Worm (Caenorhabditis elegans) whole organism, midembryonic: ENCODE results near the gene gtap-1.
A peak's percentile ranks its signal among the peaks of the same experiment; 100 is the strongest.
"Not testable (repeated sequence)": the region's sequence is repeated elsewhere in the genome, so short reads cannot be mapped to it uniquely, and the experiment has no call there.

ENCODE experiments used
- T22C8.4 ChIP-seq: fragments of 200-800 bp; sonication (Bioruptor generic); IDR thresholded peaks from 2 replicates; pipeline ENCODE4 v1.3.6; 2022; ENCODE audit warnings: missing genetic modification characterization, missing compliant biosample characterization
- cog-1 ChIP-seq: sonication (generic microtip); optimal IDR thresholded peaks from 2 replicates; lab custom pipeline; 2016; ENCODE audit warnings: missing genetic modification characterization, missing compliant biosample characterization
- flt-1 ChIP-seq: fragments of 200-800 bp; sonication (Bioruptor generic); IDR thresholded peaks from 2 replicates; pipeline ENCODE4 v1.3.6; 2022; ENCODE audit warnings: missing genetic modification characterization, missing compliant biosample characterization
- klf-2 ChIP-seq: fragments of 200-800 bp; sonication (Bioruptor generic); conservative IDR thresholded peaks from 2 replicates; pipeline ENCODE4 v1.3.6; 2022; ENCODE audit warnings: missing genetic modification reagents, missing genetic modification characterization, missing compliant biosample characterization
- med-1 ChIP-seq: sonication (generic microtip); optimal IDR thresholded peaks from 2 replicates; lab custom pipeline; 2017; ENCODE audit warnings: missing genetic modification characterization, mild to moderate bottlenecking, missing compliant biosample characterization, antibody characterized with exemption, missing genetic modification reagents; ENCODE audit not compliant: insufficient read depth
- ref-1 ChIP-seq: fragments of 200-800 bp; sonication (Bioruptor generic); conservative IDR thresholded peaks from 2 replicates; pipeline ENCODE4 v1.3.6; 2022; ENCODE audit warnings: missing genetic modification reagents, missing genetic modification characterization, missing compliant biosample characterization
- tab-1 ChIP-seq: fragments of 200-800 bp; sonication (Bioruptor generic); IDR thresholded peaks from 2 replicates; pipeline ENCODE4 v1.3.6; 2022; ENCODE audit warnings: missing genetic modification characterization, missing compliant biosample characterization
- ztf-23 ChIP-seq: fragments of 200-800 bp; sonication (Bioruptor generic); IDR thresholded peaks from 2 replicates; pipeline ENCODE4 v1.3.6; 2022; ENCODE audit warnings: missing genetic modification reagents, missing genetic modification characterization, missing compliant biosample characterization
- ztf-29 ChIP-seq: fragments of 200-800 bp; sonication (Bioruptor generic); IDR thresholded peaks from 2 replicates; pipeline ENCODE4 v1.3.6; 2022; ENCODE audit warnings: missing genetic modification reagents, missing genetic modification characterization, missing compliant biosample characterization

The gtap-1 gene

DNA sequence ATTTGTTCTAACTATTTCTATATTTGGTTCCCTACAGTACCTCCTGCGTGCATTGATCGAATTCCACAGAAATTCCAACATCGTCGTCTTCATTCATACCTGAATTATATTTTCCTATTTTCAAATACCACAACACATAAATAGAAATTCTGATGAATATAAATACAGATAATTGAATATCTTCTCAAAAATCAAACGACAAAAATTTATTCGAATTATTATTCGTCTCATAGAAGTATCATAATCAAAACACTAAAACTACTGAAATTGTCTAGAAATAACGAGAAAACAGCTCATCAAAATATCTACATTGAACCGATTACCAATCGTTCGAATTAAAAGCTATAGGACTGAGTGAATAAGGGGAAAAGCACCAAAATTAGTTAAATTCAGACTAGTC lies at the start of gene gtap-1:
TSS of gene gtap-1 (minus strand) at position 101 of the 400 bp plus-strand sequence.
- TF ChIP-seq ztf-29 (GFP tag; lab: Robert Waterston, UW): no peak
- TF ChIP-seq T22C8.4: no peak
- TF ChIP-seq med-1 (GFP tag; lab: Kevin White, UChicago): no peak
- no peak for TF ChIP-seq klf-2 (GFP tag; lab: Robert Waterston, UW)
- TF ChIP-seq cog-1 (tag; lab: Kevin White, UChicago): no peak
- no peak for TF ChIP-seq ref-1 (GFP tag; lab: Robert Waterston, UW)
- no peak for TF ChIP-seq tab-1 (GFP tag; lab: Robert Waterston, UW)
- TF ChIP-seq flt-1 (GFP tag; lab: Robert Waterston, UW): no peak
- TF ChIP-seq ztf-23: no peak

DNA sequence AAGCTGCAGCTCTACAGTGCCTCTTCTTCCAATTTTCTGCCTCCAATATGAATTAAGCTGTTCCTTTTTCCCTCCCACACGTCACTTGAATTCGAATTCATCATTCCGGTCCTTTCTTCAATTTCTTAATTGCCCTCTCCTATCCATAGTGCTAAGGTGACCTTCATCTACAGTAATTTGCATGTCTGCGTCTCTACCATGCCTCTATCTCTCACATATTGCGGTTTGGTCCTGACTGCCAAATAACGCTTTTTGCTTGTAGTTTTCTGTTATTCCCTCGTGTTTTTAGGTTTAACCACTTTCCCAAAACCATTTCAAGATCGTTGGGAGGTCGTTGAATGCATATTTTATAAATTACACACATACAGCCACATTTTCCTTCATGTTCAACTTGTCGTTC lies 47.6 kb upstream of the gtap-1 start:
- no peak for TF ChIP-seq cog-1 (tag; lab: Kevin White, UChicago)
- no peak for TF ChIP-seq flt-1 (GFP tag; lab: Robert Waterston, UW)
- TF ChIP-seq ztf-23: no peak
- no peak for TF ChIP-seq T22C8.4
- no peak for TF ChIP-seq tab-1 (GFP tag; lab: Robert Waterston, UW)
- no peak for TF ChIP-seq med-1 (GFP tag; lab: Kevin White, UChicago)
- no peak for TF ChIP-seq ztf-29 (GFP tag; lab: Robert Waterston, UW)
- TF ChIP-seq ref-1 (GFP tag; lab: Robert Waterston, UW): no peak
- no peak for TF ChIP-seq klf-2 (GFP tag; lab: Robert Waterston, UW)

DNA sequence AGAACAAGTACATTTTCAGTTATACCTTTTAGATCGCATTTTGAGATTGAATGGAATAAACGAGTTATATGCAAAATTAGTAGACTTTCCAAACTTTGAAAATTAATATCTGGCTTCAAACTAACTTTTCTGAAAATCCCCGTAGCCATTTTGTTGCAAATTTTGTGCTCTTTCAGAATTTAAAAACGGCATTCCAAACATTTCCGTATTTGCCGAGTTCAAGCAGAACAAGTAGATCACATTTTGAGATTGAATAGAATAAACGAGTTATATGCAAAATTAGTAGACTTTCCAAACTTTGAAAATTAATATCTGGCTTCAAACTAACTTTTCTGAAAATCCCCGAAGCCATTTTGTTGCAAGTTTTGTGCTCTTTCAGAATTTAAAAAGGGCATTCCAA lies 43.5 kb upstream of the gtap-1 start, which contains the start of gene F55C12.2:
TSS of gene F55C12.2 (plus strand) at position 301 of the 400 bp plus-strand sequence.
- TF ChIP-seq ref-1 (GFP tag; lab: Robert Waterston, UW); klf-2 (GFP tag; lab: Robert Waterston, UW); med-1 (GFP tag; lab: Kevin White, UChicago): not testable (repeated sequence)

DNA sequence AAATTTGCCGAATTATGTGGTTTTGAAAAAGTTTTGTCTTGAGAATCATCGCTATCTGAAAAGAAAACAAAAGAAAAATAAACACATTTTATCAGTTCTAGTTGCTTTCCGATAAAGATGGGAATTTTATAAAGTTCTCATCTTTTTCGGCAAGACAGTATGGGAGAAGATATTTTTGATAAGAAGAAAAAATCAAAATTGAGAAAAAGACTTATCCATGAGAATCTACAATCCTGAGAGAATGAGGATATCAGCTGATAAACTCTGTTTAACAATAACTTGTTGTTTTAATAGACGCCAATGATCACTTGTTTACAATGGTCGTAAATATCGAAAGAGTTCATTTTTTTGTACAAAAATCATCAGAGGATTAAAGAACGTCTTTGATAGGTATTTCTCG lies 43.0 kb upstream of the gtap-1 start, which contains the start of gene F55C12.6:
TSS of gene F55C12.6 (minus strand) at position 101 of the 400 bp plus-strand sequence.
- TF ChIP-seq flt-1 (GFP tag; lab: Robert Waterston, UW) (no peak), ztf-29 (GFP tag; lab: Robert Waterston, UW) (no peak), ref-1 (GFP tag; lab: Robert Waterston, UW) (no peak), T22C8.4 (no peak), med-1 (GFP tag; lab: Kevin White, UChicago) (no peak), cog-1 (tag; lab: Kevin White, UChicago) (no peak), tab-1 (GFP tag; lab: Robert Waterston, UW) (no peak), klf-2 (GFP tag; lab: Robert Waterston, UW) (no peak), ztf-23 (no peak)

DNA sequence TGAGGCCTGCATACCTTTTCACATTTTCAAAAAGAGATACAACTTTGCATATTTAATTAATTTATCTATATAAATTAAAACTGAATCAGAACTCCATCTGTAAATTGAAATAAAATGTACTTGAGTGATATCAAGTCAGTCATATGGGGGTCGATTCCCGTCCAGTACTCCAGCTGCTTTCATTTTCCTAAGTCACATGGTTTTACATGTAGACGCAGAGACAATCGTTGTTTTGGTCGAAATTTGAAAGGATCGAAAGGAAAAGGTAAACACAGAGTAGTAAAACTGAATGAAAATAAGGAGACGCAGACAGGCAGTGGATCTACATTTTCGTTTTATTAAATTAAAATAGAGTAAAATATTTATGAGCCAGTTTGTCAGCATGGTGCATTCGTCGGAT lies 41.1 kb upstream of the gtap-1 start:
- no peak for TF ChIP-seq ref-1 (GFP tag; lab: Robert Waterston, UW)
- TF ChIP-seq klf-2 (GFP tag; lab: Robert Waterston, UW): no peak
- no peak for TF ChIP-seq tab-1 (GFP tag; lab: Robert Waterston, UW)
- no peak for TF ChIP-seq med-1 (GFP tag; lab: Kevin White, UChicago)
- no peak for TF ChIP-seq ztf-29 (GFP tag; lab: Robert Waterston, UW)
- TF ChIP-seq flt-1 (GFP tag; lab: Robert Waterston, UW): no peak
- TF ChIP-seq ztf-23: no peak
- no peak for TF ChIP-seq T22C8.4
- no peak for TF ChIP-seq cog-1 (tag; lab: Kevin White, UChicago)

DNA sequence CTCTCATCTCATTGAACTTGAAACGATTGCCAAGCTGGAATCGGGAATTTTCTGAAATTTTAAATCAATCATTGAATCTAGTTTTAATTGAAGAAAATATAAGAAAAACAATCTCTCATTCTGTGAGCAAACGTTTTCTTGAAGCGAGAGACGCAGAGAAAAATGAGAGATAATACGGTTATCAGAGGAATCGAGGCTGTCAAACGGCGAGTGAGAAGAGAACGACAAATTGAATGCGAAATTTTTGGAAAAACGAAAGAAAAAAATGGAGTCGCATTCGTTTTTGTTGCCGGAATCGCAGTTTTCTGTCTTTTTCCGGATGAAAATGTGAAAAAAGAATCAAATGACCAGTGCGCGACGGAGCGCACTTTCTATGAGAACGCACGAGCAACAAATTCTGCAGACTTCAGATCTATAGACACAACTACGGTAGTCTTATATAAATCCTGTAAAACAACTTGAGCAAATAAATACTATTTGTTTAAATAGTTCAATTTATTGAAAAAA lies 40.6 kb upstream of the gtap-1 start, which contains the start of gene tex-2:
TSS of gene tex-2 (minus strand) at position 51 of the 507 bp plus-strand sequence.
- no peak for TF ChIP-seq tab-1 (GFP tag; lab: Robert Waterston, UW)
- no peak for TF ChIP-seq ztf-29 (GFP tag; lab: Robert Waterston, UW)
- TF ChIP-seq cog-1 (tag; lab: Kevin White, UChicago): no peak
- 0 out of 2 replicates have a peak, but pooled peaks have one; percentile 39 for TF ChIP-seq ztf-23
- no peak for TF ChIP-seq ref-1 (GFP tag; lab: Robert Waterston, UW)
- no peak for TF ChIP-seq T22C8.4
- TF ChIP-seq med-1 (GFP tag; lab: Kevin White, UChicago): no peak
- TF ChIP-seq flt-1 (GFP tag; lab: Robert Waterston, UW): no peak

DNA sequence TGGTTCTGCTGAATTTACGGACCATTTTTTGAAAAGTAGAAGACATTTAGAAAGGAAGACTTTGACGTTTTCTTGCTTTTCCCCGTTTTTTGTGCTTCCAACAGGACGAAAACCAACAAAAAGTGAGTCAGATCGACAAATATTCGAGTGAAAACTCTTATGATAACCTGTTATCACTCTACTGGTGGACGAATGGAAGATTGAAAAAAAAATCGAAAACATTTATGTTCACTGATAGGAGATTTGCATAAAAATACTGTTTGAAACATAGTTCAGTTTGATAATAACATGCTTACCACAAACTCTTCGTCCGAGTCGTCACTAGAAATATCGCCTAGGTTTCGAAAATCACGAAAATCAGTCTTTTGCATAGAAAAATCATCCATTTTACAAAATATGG lies 39.4 kb upstream of the gtap-1 start:
- TF ChIP-seq cog-1 (tag; lab: Kevin White, UChicago) (no peak), ztf-23 (no peak), flt-1 (GFP tag; lab: Robert Waterston, UW) (no peak), tab-1 (GFP tag; lab: Robert Waterston, UW) (no peak), ref-1 (GFP tag; lab: Robert Waterston, UW) (no peak), med-1 (GFP tag; lab: Kevin White, UChicago) (no peak), ztf-29 (GFP tag; lab: Robert Waterston, UW) (no peak), T22C8.4 (no peak), klf-2 (GFP tag; lab: Robert Waterston, UW) (no peak)

DNA sequence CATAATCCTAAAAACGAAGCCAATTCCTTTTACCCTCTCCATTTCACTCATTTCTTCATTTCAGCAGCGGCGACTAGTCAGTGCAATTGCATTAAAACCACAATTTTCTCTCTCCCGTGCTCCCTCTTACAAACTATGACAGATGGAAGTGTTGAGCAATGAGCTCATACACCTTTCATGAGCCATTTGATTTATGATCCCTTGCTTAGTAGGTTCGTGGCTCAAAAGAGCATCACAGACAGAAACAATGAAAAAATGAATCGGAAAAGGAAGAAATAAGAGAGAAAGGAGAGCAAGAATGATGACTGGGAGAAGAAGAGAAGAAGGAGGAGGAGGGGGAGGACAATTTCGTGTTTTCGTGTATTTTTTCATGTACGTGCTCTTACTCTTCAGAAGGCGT lies 38.5 kb upstream of the gtap-1 start:
- TF ChIP-seq tab-1 (GFP tag; lab: Robert Waterston, UW): no peak
- TF ChIP-seq T22C8.4: no peak
- no peak for TF ChIP-seq ztf-23
- no peak for TF ChIP-seq med-1 (GFP tag; lab: Kevin White, UChicago)
- TF ChIP-seq ztf-29 (GFP tag; lab: Robert Waterston, UW): no peak
- TF ChIP-seq cog-1 (tag; lab: Kevin White, UChicago): no peak
- TF ChIP-seq flt-1 (GFP tag; lab: Robert Waterston, UW): no peak
- no peak for TF ChIP-seq ref-1 (GFP tag; lab: Robert Waterston, UW)

DNA sequence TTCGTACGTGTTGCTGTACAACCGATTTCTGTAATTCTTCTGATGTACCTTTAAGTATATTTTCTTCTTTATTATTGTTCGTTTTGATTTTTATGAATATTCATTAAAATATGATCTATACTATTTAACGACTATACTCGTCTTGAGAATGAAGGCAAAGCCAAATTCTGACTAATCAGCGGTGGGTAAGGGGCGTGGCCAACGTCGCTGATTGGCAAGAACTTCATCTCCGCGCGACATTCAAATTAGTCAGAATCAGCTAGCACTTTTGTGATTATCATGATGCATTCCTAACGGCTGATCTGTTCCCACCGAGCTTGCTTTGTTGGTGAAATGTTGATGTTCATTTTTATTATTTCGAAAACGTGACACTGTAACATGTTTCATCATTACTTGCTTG lies 33.9 kb upstream of the gtap-1 start:
- no peak for TF ChIP-seq ztf-23
- TF ChIP-seq klf-2 (GFP tag; lab: Robert Waterston, UW): no peak
- TF ChIP-seq ztf-29 (GFP tag; lab: Robert Waterston, UW): no peak
